Worm (Caenorhabditis elegans) whole organism, L2 larva: ENCODE data around the gene sulp-8.

Source experiments
- Y55F3AM.14 ChIP-seq: fragments of 200-800 bp; sonication (Bioruptor generic); optimal IDR thresholded peaks from 2 replicates; lab custom pipeline; 2018; ENCODE audit warnings: mild to moderate bottlenecking, missing genetic modification characterization, missing compliant biosample characterization
- aly-2 ChIP-seq: fragments of 150-350 bp; optimal IDR thresholded peaks from 2 replicates; lab custom pipeline; 2014; ENCODE audit warnings: missing biosample characterization, missing genetic modification characterization
- ama-1 ChIP-seq: fragments of 150-350 bp; optimal IDR thresholded peaks from 2 replicates; lab custom pipeline; 2018; ENCODE audit warnings: inconsistent platforms
- blmp-1 ChIP-seq: sonication (generic microtip); optimal IDR thresholded peaks from 2 replicates; lab custom pipeline; 2017; ENCODE audit warnings: missing genetic modification characterization, mild to moderate bottlenecking, missing compliant biosample characterization, antibody characterized with exemption, moderate library complexity; ENCODE audit not compliant: insufficient read depth
- ceh-16 ChIP-seq: fragments of 150-350 bp; optimal IDR thresholded peaks from 2 replicates; lab custom pipeline; 2014; ENCODE audit warnings: missing biosample characterization, missing genetic modification characterization
- ceh-82 ChIP-seq: fragments of 150-350 bp; optimal IDR thresholded peaks from 2 replicates; lab custom pipeline; 2014; ENCODE audit warnings: missing biosample characterization, missing genetic modification characterization
- crh-2 ChIP-seq: sonication (generic microtip); optimal IDR thresholded peaks from 2 replicates; lab custom pipeline; 2017; ENCODE audit warnings: missing biosample characterization, missing genetic modification characterization
- dmd-4 ChIP-seq: sonication (generic microtip); optimal IDR thresholded peaks from 2 replicates; lab custom pipeline; 2017; ENCODE audit warnings: missing biosample characterization, missing genetic modification characterization
- egl-27 ChIP-seq: sonication (generic microtip); optimal IDR thresholded peaks from 3 replicates; lab custom pipeline; 2017; ENCODE audit warnings: missing biosample characterization, missing genetic modification reagents, missing genetic modification characterization
- elt-1 ChIP-seq: fragments of 150-350 bp; optimal IDR thresholded peaks from 2 replicates; lab custom pipeline; 2014; ENCODE audit warnings: missing biosample characterization, missing genetic modification characterization
- fos-1 ChIP-seq: fragments of 150-350 bp; optimal IDR thresholded peaks from 2 replicates; lab custom pipeline; 2014; ENCODE audit warnings: missing biosample characterization, missing genetic modification characterization
- gmeb-1 ChIP-seq: fragments of 150-350 bp; optimal IDR thresholded peaks from 2 replicates; lab custom pipeline; 2014; ENCODE audit warnings: missing biosample characterization, missing genetic modification characterization
- lin-11 ChIP-seq: fragments of 150-350 bp; sonication (generic microtip); optimal IDR thresholded peaks from 2 replicates; lab custom pipeline; 2014; ENCODE audit warnings: missing biosample characterization, missing genetic modification characterization, inconsistent platforms, mixed read lengths
- lin-13 ChIP-seq: fragments of 150-350 bp; optimal IDR thresholded peaks from 2 replicates; lab custom pipeline; 2014; ENCODE audit warnings: missing biosample characterization, missing genetic modification reagents, missing genetic modification characterization
- lin-39 ChIP-seq: fragments of 150-350 bp; optimal IDR thresholded peaks from 2 replicates; lab custom pipeline; 2014; ENCODE audit warnings: missing biosample characterization, missing genetic modification reagents, missing genetic modification characterization
- lsy-2 ChIP-seq, 2 experiments: fragments of 150-350 bp in 1 of 2; sonication (generic microtip) in 1 of 2; optimal IDR thresholded peaks; 2 replicates each; lab custom pipeline; 2014 to 2017; ENCODE audit warnings: missing biosample characterization in 2 of 2, missing genetic modification characterization in 2 of 2
- mab-5 ChIP-seq: fragments of 150-350 bp; optimal IDR thresholded peaks from 2 replicates; lab custom pipeline; 2014; ENCODE audit warnings: missing biosample characterization, missing genetic modification characterization
- mbf-1 ChIP-seq: sonication (generic microtip); optimal IDR thresholded peaks from 2 replicates; lab custom pipeline; 2017; ENCODE audit warnings: missing biosample characterization, missing genetic modification characterization
- nhr-10 ChIP-seq: sonication (generic microtip); optimal IDR thresholded peaks from 2 replicates; lab custom pipeline; 2017; ENCODE audit warnings: missing biosample characterization, missing genetic modification characterization
- nhr-11 ChIP-seq: fragments of 150-350 bp; optimal IDR thresholded peaks from 2 replicates; lab custom pipeline; 2014; ENCODE audit warnings: missing biosample characterization, missing genetic modification characterization
- nhr-129 ChIP-seq: fragments of 150-350 bp; optimal IDR thresholded peaks from 2 replicates; lab custom pipeline; 2014; ENCODE audit warnings: missing biosample characterization, missing genetic modification characterization
- nhr-237 ChIP-seq: fragments of 150-350 bp; optimal IDR thresholded peaks from 2 replicates; lab custom pipeline; 2014; ENCODE audit warnings: missing biosample characterization, missing genetic modification characterization
- nhr-25 ChIP-seq: fragments of 150-350 bp; sonication (generic microtip); optimal IDR thresholded peaks from 3 replicates; lab custom pipeline; 2014; ENCODE audit warnings: missing biosample characterization, missing genetic modification characterization
- skn-1 ChIP-seq: sonication (generic microtip); optimal IDR thresholded peaks from 2 replicates; lab custom pipeline; 2017; ENCODE audit warnings: missing biosample characterization, missing genetic modification characterization
- sma-3 ChIP-seq: sonication (generic microtip); optimal IDR thresholded peaks from 2 replicates; lab custom pipeline; 2016; ENCODE audit warnings: missing genetic modification reagents, missing genetic modification characterization, missing compliant biosample characterization
- sma-9 ChIP-seq, 2 experiments: fragments of 150-350 bp in 1 of 2; sonication (generic microtip) in 1 of 2; optimal IDR thresholded peaks; 2 replicates each; lab custom pipeline; 2014 to 2016; ENCODE audit warnings: missing genetic modification characterization in 2 of 2, mild to moderate bottlenecking in 1 of 2, missing biosample characterization in 1 of 2, missing compliant biosample characterization in 1 of 2, missing genetic modification reagents in 1 of 2, moderate library complexity in 1 of 2
- snpc-4 ChIP-seq: fragments of 150-350 bp; optimal IDR thresholded peaks from 2 replicates; lab custom pipeline; 2014; ENCODE audit warnings: missing biosample characterization, missing genetic modification characterization
- unc-39 ChIP-seq: fragments of 150-350 bp; optimal IDR thresholded peaks from 2 replicates; lab custom pipeline; 2014; ENCODE audit warnings: missing biosample characterization, missing genetic modification characterization
- unc-55 ChIP-seq: fragments of 150-350 bp; sonication (generic microtip); optimal IDR thresholded peaks from 3 replicates; lab custom pipeline; 2014; ENCODE audit warnings: missing biosample characterization, missing genetic modification reagents, missing genetic modification characterization
- zag-1 ChIP-seq: fragments of 150-350 bp; optimal IDR thresholded peaks from 2 replicates; lab custom pipeline; 2014; ENCODE audit warnings: missing biosample characterization, missing genetic modification characterization
- ztf-11 ChIP-seq: sonication (generic microtip); optimal IDR thresholded peaks from 2 replicates; lab custom pipeline; 2017; ENCODE audit warnings: missing biosample characterization, missing genetic modification characterization
- ztf-4 ChIP-seq: fragments of 150-350 bp; optimal IDR thresholded peaks from 2 replicates; lab custom pipeline; 2014; ENCODE audit warnings: missing biosample characterization, missing genetic modification characterization

Gene sulp-8

ce11 chrV:9651294-9651693, 22.2 kb downstream of the sulp-8 start, which contains the start of gene T06E4.21:
T06E4.21 (plus strand) TSS chrV:9651594.
- no peak for TF ChIP-seq ceh-82
- no peak for TF ChIP-seq lsy-2 (tag; optimal IDR thresholded peaks at IDR 0.05; lab: Kevin White, UChicago)
- TF ChIP-seq nhr-129 (tag; lab: Kevin White, UChicago): no peak
- no peak for TF ChIP-seq ztf-11
- no peak for TF ChIP-seq ama-1
- TF ChIP-seq gmeb-1 (tag; lab: Kevin White, UChicago): no peak
- TF ChIP-seq snpc-4 (tag; lab: Kevin White, UChicago): no peak
- TF ChIP-seq egl-27 (tag; lab: Kevin White, UChicago): no peak
- TF ChIP-seq elt-1: no peak
- TF ChIP-seq zag-1 (tag; lab: Kevin White, UChicago): no peak
- TF ChIP-seq Y55F3AM.14 (GFP tag; lab: Kevin White, UChicago): no peak
- no peak for TF ChIP-seq unc-55 (GFP tag; lab: Kevin White, UChicago)

- peak; percentile 45 for TF ChIP-seq gmeb-1 (tag; lab: Kevin White, UChicago)
- TF ChIP-seq dmd-4 (tag; lab: Kevin White, UChicago): no peak
Observed at ce11 chrV:9645507-9645906, 28.0 kb downstream of the sulp-8 start, which contains the start of the genes atl-1 and hcp-2. atl-1 (minus strand) TSS chrV:9645595. hcp-2 (plus strand) TSS chrV:9645859.

ce11 chrV:9633313-9633712, 40.2 kb downstream of the sulp-8 start, which contains the start of gene col-147:
col-147 (minus strand) TSS chrV:9633338.
- TF ChIP-seq nhr-25 (peak; percentile 67), sma-9 (GFP tag; optimal IDR thresholded peaks at IDR 0.05; lab: Kevin White, UChicago) (peak; percentile 52), sma-9 (tag; optimal IDR thresholded peaks at IDR 0.05; lab: Kevin White, UChicago) (no peak), fos-1 (tag; lab: Kevin White, UChicago) (peak; percentile 10), aly-2 (tag; lab: Kevin White, UChicago) (no peak), blmp-1 (tag; lab: Kevin White, UChicago) (peak; percentile 73), crh-2 (tag; lab: Kevin White, UChicago) (peak; percentile 34), sma-3 (GFP tag; lab: Kevin White, UChicago) (peak; percentile 22), unc-39 (tag; lab: Kevin White, UChicago) (no peak), egl-27 (tag; lab: Kevin White, UChicago) (no peak)

ce11 chrV:9632348-9632747, 41.1 kb downstream of the sulp-8 start:
- TF ChIP-seq unc-39 (tag; lab: Kevin White, UChicago) (no peak), nhr-237 (tag; lab: Kevin White, UChicago) (no peak), sma-9 (GFP tag; optimal IDR thresholded peaks at IDR 0.05; lab: Kevin White, UChicago) (no peak), sma-9 (tag; optimal IDR thresholded peaks at IDR 0.05; lab: Kevin White, UChicago) (no peak), ceh-16 (tag; lab: Kevin White, UChicago) (no peak), mbf-1 (no peak), dmd-4 (tag; lab: Kevin White, UChicago) (no peak), ztf-4 (tag; lab: Kevin White, UChicago) (no peak), skn-1 (tag; lab: Kevin White, UChicago) (no peak), blmp-1 (tag; lab: Kevin White, UChicago) (no peak), fos-1 (tag; lab: Kevin White, UChicago) (no peak), aly-2 (tag; lab: Kevin White, UChicago) (no peak), mab-5 (tag; lab: Kevin White, UChicago) (no peak), lsy-2 (tag; optimal IDR thresholded peaks at IDR 0.05; lab: Kevin White, UChicago) (no peak), lin-11 (tag; lab: Kevin White, UChicago) (no peak), ceh-82 (no peak)

- TF ChIP-seq nhr-11 (tag; lab: Kevin White, UChicago) (no peak), zag-1 (tag; lab: Kevin White, UChicago) (no peak), gmeb-1 (tag; lab: Kevin White, UChicago) (no peak), mab-5 (tag; lab: Kevin White, UChicago) (no peak), nhr-25 (no peak), lin-39 (tag; lab: Kevin White, UChicago) (no peak), ztf-4 (tag; lab: Kevin White, UChicago) (no peak), lin-13 (GFP tag; lab: Kevin White, UChicago) (no peak), nhr-10 (tag; lab: Kevin White, UChicago) (no peak), elt-1 (no peak)
Observed at ce11 chrV:9630944-9631343, 42.5 kb downstream of the sulp-8 start, which contains the start of gene T06E4.5. T06E4.5 (plus strand) TSS chrV:9631244.
